Worm (Caenorhabditis elegans) whole organism, L2 larva: ENCODE data around the gene cfap-36.

Source experiments
- ceh-82 ChIP-seq: fragments of 150-350 bp; optimal IDR thresholded peaks from 2 replicates; lab custom pipeline; 2014; ENCODE audit warnings: missing biosample characterization, missing genetic modification characterization
- crh-2 ChIP-seq: sonication (generic microtip); optimal IDR thresholded peaks from 2 replicates; lab custom pipeline; 2017; ENCODE audit warnings: missing biosample characterization, missing genetic modification characterization
- lin-13 ChIP-seq: fragments of 150-350 bp; optimal IDR thresholded peaks from 2 replicates; lab custom pipeline; 2014; ENCODE audit warnings: missing biosample characterization, missing genetic modification reagents, missing genetic modification characterization
- snpc-4 ChIP-seq: fragments of 150-350 bp; optimal IDR thresholded peaks from 2 replicates; lab custom pipeline; 2014; ENCODE audit warnings: missing biosample characterization, missing genetic modification characterization
- unc-62 ChIP-seq: fragments of 150-350 bp; optimal IDR thresholded peaks from 2 replicates; lab custom pipeline; 2014; ENCODE audit warnings: missing biosample characterization, missing genetic modification reagents, missing genetic modification characterization

DNA sequence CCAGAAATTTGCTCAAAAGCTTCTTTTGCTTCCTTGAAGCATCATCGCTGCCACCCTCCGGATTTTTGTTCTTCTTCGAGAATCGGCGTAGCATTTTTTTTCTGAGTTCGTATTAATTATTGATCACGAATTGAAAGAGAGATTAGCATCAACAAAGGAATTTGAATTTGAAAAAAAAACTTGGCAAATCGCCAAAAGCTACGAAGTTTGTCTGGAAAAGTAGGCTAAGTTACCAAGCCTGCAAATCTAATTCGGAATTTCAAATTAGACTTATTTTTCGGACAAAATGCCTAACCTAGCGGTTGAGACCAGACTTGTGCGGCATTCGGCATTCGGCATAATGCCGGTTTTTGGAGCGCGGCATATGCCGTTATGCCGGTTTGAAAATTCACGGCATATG lies at the start of gene cfap-36:
- TF ChIP-seq snpc-4 (no peak), unc-62 (GFP tag; lab: Kevin White, UChicago) (no peak), lin-13 (GFP tag; lab: Kevin White, UChicago) (no peak), crh-2 (no peak), ceh-82 (tag; lab: Kevin White, UChicago) (no peak)
